Fruit fly (Drosophila melanogaster) whole organism, embryonic: Measurements from ENCODE around the gene drpr.

Experiments used
- Antp ChIP-seq: fragments of 200-800 bp; sonication (Bioruptor generic); optimal IDR thresholded peaks from 3 replicates; lab custom pipeline; 2016; ENCODE audit warnings: missing biosample characterization, missing genetic modification characterization
- Asciz ChIP-seq: fragments of 200-800 bp; sonication (Bioruptor generic); optimal IDR thresholded peaks from 2 replicates; lab custom pipeline; 2017; ENCODE audit warnings: missing biosample characterization, mild to moderate bottlenecking, missing genetic modification characterization, missing genetic modification reagents
- CG10209 ChIP-seq: fragments of 200-800 bp; sonication (Bioruptor generic); optimal IDR thresholded peaks from 3 replicates; lab custom pipeline; 2017; ENCODE audit warnings: missing biosample characterization, mild to moderate bottlenecking, missing genetic modification characterization, missing genetic modification reagents
- CG10366 ChIP-seq: fragments of 200-800 bp; sonication (Bioruptor generic); IDR thresholded peaks from 2 replicates; pipeline ENCODE4 v1.3.6; 2022; ENCODE audit warnings: missing biosample characterization, missing genetic modification characterization
- CG10543 ChIP-seq: fragments of 200-800 bp; sonication (Bioruptor generic); optimal IDR thresholded peaks from 3 replicates; lab custom pipeline; 2017; ENCODE audit warnings: missing biosample characterization, mild to moderate bottlenecking, missing genetic modification characterization, moderate library complexity
- CG11696 ChIP-seq: fragments of 200-800 bp; sonication (Bioruptor generic); IDR thresholded peaks from 2 replicates; pipeline ENCODE4 v1.3.6; 2022; ENCODE audit warnings: missing biosample characterization, missing genetic modification characterization
- CG15073 ChIP-seq: fragments of 200-800 bp; sonication (Bioruptor generic); optimal IDR thresholded peaks from 2 replicates; lab custom pipeline; 2016; ENCODE audit warnings: missing biosample characterization, missing genetic modification characterization
- CG16779 ChIP-seq: fragments of 200-800 bp; sonication (Bioruptor generic); IDR thresholded peaks from 2 replicates; pipeline ENCODE4 v1.3.6; 2022; ENCODE audit warnings: missing biosample characterization, missing genetic modification characterization
- CG18011 ChIP-seq: fragments of 200-800 bp; sonication (Bioruptor generic); optimal IDR thresholded peaks from 2 replicates; lab custom pipeline; 2017; ENCODE audit warnings: missing biosample characterization, missing genetic modification characterization, mild to moderate bottlenecking, moderate library complexity, missing genotype
- CG18599 ChIP-seq: fragments of 200-800 bp; sonication (Bioruptor generic); optimal IDR thresholded peaks from 3 replicates; lab custom pipeline; 2017; ENCODE audit warnings: missing biosample characterization, missing genetic modification characterization, mild to moderate bottlenecking, moderate library complexity, missing genetic modification reagents
- CG2678 ChIP-seq: fragments of 200-800 bp; sonication (Bioruptor generic); optimal IDR thresholded peaks from 3 replicates; lab custom pipeline; 2019; ENCODE audit warnings: missing biosample characterization, mild to moderate bottlenecking, missing genetic modification characterization, moderate library complexity
- CG2875 ChIP-seq: fragments of 200-800 bp; sonication (Bioruptor generic); optimal IDR thresholded peaks from 2 replicates; lab custom pipeline; 2017; ENCODE audit warnings: missing biosample characterization, mild to moderate bottlenecking, missing genetic modification characterization, missing genetic modification reagents
- CG4328 ChIP-seq: fragments of 200-800 bp; sonication (Bioruptor generic); optimal IDR thresholded peaks from 3 replicates; lab custom pipeline; 2017; ENCODE audit warnings: missing biosample characterization, missing genetic modification reagents, missing genetic modification characterization
- CG43689 ChIP-seq: fragments of 200-800 bp; sonication (Bioruptor generic); IDR thresholded peaks from 2 replicates; pipeline ENCODE4 v1.3.6; 2022; ENCODE audit warnings: missing biosample characterization, missing genetic modification characterization
- CG6854 ChIP-seq: fragments of 200-800 bp; sonication (Bioruptor generic); optimal IDR thresholded peaks from 3 replicates; lab custom pipeline; 2017; ENCODE audit warnings: missing biosample characterization, mild to moderate bottlenecking, missing genetic modification characterization
- CG7271 ChIP-seq: fragments of 200-800 bp; sonication (Bioruptor generic); optimal IDR thresholded peaks from 2 replicates; lab custom pipeline; 2018; ENCODE audit warnings: missing biosample characterization, mild to moderate bottlenecking, missing genetic modification characterization, moderate library complexity
- CG7987 ChIP-seq: fragments of 200-800 bp; sonication (Bioruptor generic); optimal IDR thresholded peaks from 2 replicates; lab custom pipeline; 2018; ENCODE audit warnings: missing biosample characterization, mild to moderate bottlenecking, missing genetic modification characterization, moderate library complexity
- CG8290 ChIP-seq, 3 experiments: fragments of 200-800 bp; sonication (Bioruptor generic); optimal IDR thresholded peaks; 2 replicates each; lab custom pipeline; 2016 to 2019; ENCODE audit warnings: missing biosample characterization in 3 of 3, missing genetic modification characterization in 3 of 3, mild to moderate bottlenecking in 2 of 3, moderate library complexity in 1 of 3
- CG8478 ChIP-seq: fragments of >200 bp; optimal IDR thresholded peaks from 2 replicates; lab custom pipeline; 2018
- CoRest ChIP-seq: fragments of 200-800 bp; sonication (Bioruptor generic); optimal IDR thresholded peaks from 3 replicates; lab custom pipeline; 2018; ENCODE audit warnings: missing biosample characterization, mild to moderate bottlenecking, missing genetic modification characterization, moderate library complexity
- Dref ChIP-seq: fragments of 200-800 bp; sonication (Bioruptor generic); IDR thresholded peaks from 2 replicates; pipeline ENCODE4 v1.3.6; 2022; ENCODE audit warnings: missing biosample characterization, missing genetic modification characterization
- Ets65A ChIP-seq: fragments of 200-800 bp; sonication (Bioruptor generic); peaks from one replicate; lab custom pipeline; 2016; ENCODE audit warnings: missing biosample characterization, missing genetic modification characterization
- MESR4 ChIP-seq: fragments of 200-800 bp; sonication (Bioruptor generic); optimal IDR thresholded peaks from 2 replicates; lab custom pipeline; 2018; ENCODE audit warnings: missing biosample characterization, mild to moderate bottlenecking, missing genetic modification characterization, moderate library complexity
- NC2β ChIP-seq: fragments of 200-800 bp; sonication (Bioruptor generic); optimal IDR thresholded peaks from 2 replicates; lab custom pipeline; 2016; ENCODE audit warnings: missing biosample characterization, missing genetic modification characterization
- Nf-YB ChIP-seq: fragments of 200-800 bp; sonication (Bioruptor generic); optimal IDR thresholded peaks from 3 replicates; lab custom pipeline; 2019; ENCODE audit warnings: missing biosample characterization, mild to moderate bottlenecking, missing genetic modification characterization, moderate library complexity
- Nf-YC ChIP-seq: fragments of 200-800 bp; optimal IDR thresholded peaks from 3 replicates; lab custom pipeline; 2019; ENCODE audit warnings: missing biosample characterization, mild to moderate bottlenecking, missing genetic modification characterization, moderate library complexity
- Rfx ChIP-seq: fragments of 200-800 bp; sonication (Bioruptor generic); IDR thresholded peaks from 2 replicates; pipeline ENCODE4 v1.3.6; 2022; ENCODE audit warnings: missing biosample characterization, missing genetic modification characterization
- Scr ChIP-seq: fragments of 200-800 bp; sonication (Bioruptor generic); IDR thresholded peaks from 2 replicates; pipeline ENCODE4 v1.3.6; 2022; ENCODE audit warnings: missing biosample characterization, missing genetic modification characterization; ENCODE audit not compliant: partially characterized antibody
- Stat92E ChIP-seq, 3 experiments: fragments of >200 bp in 2 of 3; fragments of 200-800 bp in 1 of 3; sonication (Bioruptor generic) in 1 of 3; optimal IDR thresholded peaks; 2 replicates each; lab custom pipeline; 2017 to 2019; ENCODE audit warnings: missing biosample characterization in 3 of 3, missing genetic modification characterization in 3 of 3, mild to moderate bottlenecking in 1 of 3, moderate library complexity in 1 of 3
- Tbp ChIP-seq: fragments of >200 bp; optimal IDR thresholded peaks from 2 replicates; lab custom pipeline; 2018; ENCODE audit warnings: missing biosample characterization, missing genetic modification characterization
- ac ChIP-seq: fragments of 200-800 bp; sonication (Bioruptor generic); optimal IDR thresholded peaks from 3 replicates; lab custom pipeline; 2017; ENCODE audit warnings: missing biosample characterization, mild to moderate bottlenecking, missing genetic modification characterization
- az2 ChIP-seq: fragments of 200-800 bp; sonication (Bioruptor generic); optimal IDR thresholded peaks from 3 replicates; lab custom pipeline; 2016; ENCODE audit warnings: missing biosample characterization, missing genetic modification characterization
- bbx ChIP-seq: fragments of 200-800 bp; sonication (Bioruptor generic); IDR thresholded peaks from 2 replicates; pipeline ENCODE4 v1.3.6; 2022; ENCODE audit warnings: missing biosample characterization, missing genetic modification characterization; ENCODE audit not compliant: partially characterized antibody
- chinmo ChIP-seq: fragments of 200-800 bp; sonication (Bioruptor generic); IDR thresholded peaks from 4 replicates; pipeline ENCODE4 v1.3.6; 2022; ENCODE audit warnings: missing biosample characterization, missing genetic modification characterization; ENCODE audit not compliant: partially characterized antibody
- chn ChIP-seq: fragments of 200-800 bp; sonication (Bioruptor generic); optimal IDR thresholded peaks from 2 replicates; lab custom pipeline; 2016; ENCODE audit warnings: missing biosample characterization, missing genetic modification characterization
- cwo ChIP-seq: fragments of 200-800 bp; sonication (Bioruptor generic); optimal IDR thresholded peaks from 3 replicates; lab custom pipeline; 2017; ENCODE audit warnings: missing biosample characterization, missing genetic modification characterization, mild to moderate bottlenecking, moderate library complexity, missing genetic modification reagents
- dmrt11E ChIP-seq: fragments of 200-800 bp; sonication (Bioruptor generic); optimal IDR thresholded peaks from 3 replicates; lab custom pipeline; 2018; ENCODE audit warnings: missing biosample characterization, mild to moderate bottlenecking, missing genetic modification characterization, moderate library complexity
- grau ChIP-seq: fragments of 200-800 bp; optimal IDR thresholded peaks from 3 replicates; lab custom pipeline; 2019; ENCODE audit warnings: missing biosample characterization, mild to moderate bottlenecking, missing genetic modification characterization, moderate library complexity
- ind ChIP-seq: fragments of 200-800 bp; sonication (Bioruptor generic); optimal IDR thresholded peaks from 3 replicates; lab custom pipeline; 2016; ENCODE audit warnings: missing biosample characterization, missing genetic modification characterization
- kni ChIP-seq: fragments of 200-800 bp; sonication (Bioruptor generic); optimal IDR thresholded peaks from 3 replicates; lab custom pipeline; 2017; ENCODE audit warnings: mild to moderate bottlenecking, missing biosample characterization, missing genetic modification reagents, missing genetic modification characterization
- lab ChIP-seq: fragments of 200-800 bp; sonication (Bioruptor generic); optimal IDR thresholded peaks from 3 replicates; lab custom pipeline; 2017; ENCODE audit warnings: missing biosample characterization, missing genetic modification characterization, mild to moderate bottlenecking, moderate library complexity, missing genetic modification reagents
- pan ChIP-seq, 4 experiments: fragments of >200 bp in 3 of 4; fragments of 200-800 bp in 1 of 4; sonication (Bioruptor generic) in 1 of 4; optimal IDR thresholded peaks in 3 of 4; IDR thresholded peaks in 1 of 4; 2 replicates each; pipeline versions ENCODE4 v1.3.6 to Lab custom; 2017 to 2022; ENCODE audit warnings: missing biosample characterization in 2 of 4, missing genetic modification characterization in 2 of 4, mixed read lengths in 1 of 4
- sqz ChIP-seq: fragments of 200-800 bp; sonication (Bioruptor generic); optimal IDR thresholded peaks from 3 replicates; lab custom pipeline; 2018; ENCODE audit warnings: missing biosample characterization, mild to moderate bottlenecking, missing genetic modification characterization
- tio ChIP-seq: fragments of 200-800 bp; sonication (Bioruptor generic); optimal IDR thresholded peaks from 2 replicates; lab custom pipeline; 2017; ENCODE audit warnings: missing biosample characterization, missing genetic modification characterization, inconsistent platforms
- twi ChIP-seq: fragments of 200-800 bp; optimal IDR thresholded peaks from 2 replicates; lab custom pipeline; 2019; ENCODE audit warnings: missing biosample characterization, mild to moderate bottlenecking, missing genetic modification characterization, moderate library complexity
- unpg ChIP-seq: fragments of 200-800 bp; sonication (Bioruptor generic); optimal IDR thresholded peaks from 3 replicates; lab custom pipeline; 2018; ENCODE audit warnings: missing biosample characterization, mild to moderate bottlenecking, missing genetic modification characterization, moderate library complexity
- zfh1 ChIP-seq: fragments of 200-800 bp; sonication (Bioruptor generic); IDR thresholded peaks from 3 replicates; pipeline ENCODE4 v1.3.6; 2022; ENCODE audit warnings: missing biosample characterization, missing genetic modification characterization

The drpr gene

dm6 chr3L:1742552-1743097 is 11.7 kb upstream of the drpr start (continued):
- TF ChIP-seq CG15073 = no peak
- TF ChIP-seq grau = no peak
- peak; percentile 22 for TF ChIP-seq dmrt11E (tag; lab: Kevin White, UChicago)
- TF ChIP-seq CG7987 (GFP tag; lab: Kevin White, UChicago) = peak; percentile 8
- peak; percentile 4 for TF ChIP-seq NC2β (GFP tag; lab: Kevin White, UChicago)
- TF ChIP-seq kni (GFP tag; lab: Kevin White, UChicago) = peak; percentile 13
- no peak for TF ChIP-seq Tbp (GFP tag; lab: Kevin White, UChicago)
- TF ChIP-seq az2 (GFP tag; lab: Kevin White, UChicago) = no peak
- peak; percentile 8 for TF ChIP-seq CG2875 (GFP tag; lab: Kevin White, UChicago)
- peak; percentile 25; the same call in 1 of the 2 replicates for TF ChIP-seq Rfx (GFP tag; lab: Robert Waterston, UW)
- no peak for TF ChIP-seq chn (GFP tag; lab: Kevin White, UChicago)
- TF ChIP-seq Stat92E (GFP tag; optimal IDR thresholded peaks at IDR 0.05; lab: Kevin White, UChicago) = no peak
- TF ChIP-seq Antp = no peak
- no peak for TF ChIP-seq CG7271 (tag; lab: Kevin White, UChicago)
- TF ChIP-seq bbx = no peak
- no peak for TF ChIP-seq CoRest (tag; lab: Kevin White, UChicago)
- peak; percentile 29 for TF ChIP-seq CG10209 (GFP tag; lab: Kevin White, UChicago)
- peak; percentile 31 for TF ChIP-seq CG4328
- TF ChIP-seq pan (optimal IDR thresholded peaks at IDR 0.05; lab: Kevin White, UChicago) = no peak
- peak in 1 of 2 experiments; percentile 11 for TF ChIP-seq pan (GFP tag; optimal IDR thresholded peaks at IDR 0.05 in 1 of 2, IDR thresholded peaks at IDR 0.05 in 1 of 2)
- no peak for TF ChIP-seq CG8478 (lab: Kevin White, UChicago)
- TF ChIP-seq lab (GFP tag; lab: Kevin White, UChicago) = peak; percentile 62
- peak; percentile 42 for TF ChIP-seq CG18599 (GFP tag; lab: Kevin White, UChicago)
- TF ChIP-seq tio = peak; percentile 16
- peak; percentile 35 for TF ChIP-seq twi
- no peak for TF ChIP-seq CG18011
- TF ChIP-seq CG11696 (GFP tag; lab: Robert Waterston, UW) = 0 out of 2 replicates have a peak, but pooled peaks have one; percentile 42
- TF ChIP-seq unpg (GFP tag; lab: Kevin White, UChicago) = no peak
- TF ChIP-seq zfh1 (GFP tag; lab: Robert Waterston, UW) = no peak; the same call in 2 of the 3 replicates
- TF ChIP-seq CG8290 (GFP tag; optimal IDR thresholded peaks at IDR 0.05; lab: Kevin White, UChicago) = no peak
- peak; percentile 20 to 22 for TF ChIP-seq CG8290 (tag; optimal IDR thresholded peaks at IDR 0.05; lab: Kevin White, UChicago)
- TF ChIP-seq CG16779 (GFP tag; lab: Robert Waterston, UW) = no peak
- TF ChIP-seq ac (GFP tag; lab: Kevin White, UChicago) = peak; percentile 13
- no peak for TF ChIP-seq MESR4 (GFP tag; lab: Kevin White, UChicago)
- no peak for TF ChIP-seq sqz (GFP tag; lab: Kevin White, UChicago)

dm6 chr3L:1741655-1742551 is 11.0 kb upstream of the drpr start:
- peak; percentile 21 for TF ChIP-seq Dref (GFP tag; lab: Robert Waterston, UW)
- peak; percentile 6 for TF ChIP-seq Nf-YB (GFP tag; lab: Kevin White, UChicago)
- peak; percentile 19 for TF ChIP-seq cwo (GFP tag; lab: Kevin White, UChicago)
- peak; percentile 75; the same call in 3 of the 4 replicates for TF ChIP-seq chinmo (GFP tag; lab: Robert Waterston, UW)
- TF ChIP-seq CG10366 = 0 out of 2 replicates have a peak, but pooled peaks have one; percentile 10
- peak; percentile 29 for TF ChIP-seq CG6854
- peak; percentile 20; the same call in 1 of the 2 replicates for TF ChIP-seq Scr (GFP tag; lab: Robert Waterston, UW)
- peak; percentile 30 for TF ChIP-seq CG2678 (tag; lab: Kevin White, UChicago)
- TF ChIP-seq Nf-YC (tag; lab: Kevin White, UChicago) = peak; percentile 63
- peak; percentile 37 for TF ChIP-seq Asciz (GFP tag; lab: Kevin White, UChicago)
- TF ChIP-seq ind (GFP tag; lab: Kevin White, UChicago) = no peak
- peak; percentile 79 for TF ChIP-seq Ets65A
- TF ChIP-seq CG43689 (GFP tag; lab: Robert Waterston, UW) = no peak
- peak; percentile 75 for TF ChIP-seq CG10543 (GFP tag; lab: Kevin White, UChicago)
